Worm (Caenorhabditis elegans): ENCODE measurements around the gene H23L24.1.

H23L24.1 gene

DNA sequence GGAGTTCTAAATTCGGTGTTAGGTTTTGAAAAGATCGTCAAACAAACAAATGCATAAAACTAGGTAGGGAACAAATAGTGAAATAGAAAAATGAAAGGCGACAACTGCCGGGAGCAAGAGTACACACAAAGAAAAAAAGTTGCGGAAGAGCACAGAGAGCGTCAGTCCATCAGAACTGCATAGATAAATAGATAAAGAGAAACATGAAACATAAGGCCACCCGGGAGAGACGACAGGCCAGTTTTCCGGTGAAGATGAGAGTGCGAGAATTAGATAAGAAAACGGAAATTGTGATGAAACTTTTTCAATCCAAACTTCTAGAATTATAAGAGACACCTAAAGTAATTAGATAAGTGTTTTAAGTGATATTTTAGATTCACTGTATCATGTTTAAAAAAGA, 39.5 kb downstream of the H23L24.1 start (continued):
- peak; percentile 69 for TF ChIP-seq elt-2 (tag; optimal IDR thresholded peaks at IDR 0.05)
- peak; percentile 31 for TF ChIP-seq unc-130 (tag; optimal IDR thresholded peaks at IDR 0.05)
- TF ChIP-seq ceh-82 (tag; optimal IDR thresholded peaks at IDR 0.05), result peak in 1 of 3 experiments; percentile 10
- TF ChIP-seq aha-1 (tag; optimal IDR thresholded peaks at IDR 0.05), result no peak

DNA sequence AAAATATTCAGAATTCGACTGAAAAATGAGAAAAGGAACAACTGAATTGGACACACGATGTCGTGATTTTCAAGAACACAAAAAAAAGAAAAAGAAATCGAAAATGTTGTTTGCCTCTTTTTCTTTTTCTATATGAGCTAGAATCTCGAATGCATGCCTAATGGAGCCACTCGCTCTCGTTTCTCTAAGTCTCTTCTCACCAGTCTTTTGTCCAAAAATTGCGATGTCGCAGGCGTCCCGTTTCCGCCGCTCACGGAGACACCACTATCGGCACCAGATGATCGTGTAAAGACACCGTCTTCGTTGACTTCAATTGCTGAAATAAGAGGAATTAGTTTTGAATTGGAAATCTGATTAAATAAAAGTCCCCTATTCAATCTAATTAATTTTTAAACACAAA, 40.4 kb downstream of the H23L24.1 start:
- TF ChIP-seq Y116A8C.19 (tag; optimal IDR thresholded peaks at IDR 0.05; ENCODE audit: borderline replicate concordance), result no peak
- no peak for TF ChIP-seq nhr-20 (tag; optimal IDR thresholded peaks at IDR 0.05)
- no peak for TF ChIP-seq egl-27 (tag; optimal IDR thresholded peaks at IDR 0.05)
- TF ChIP-seq F16B12.6 (tag; optimal IDR thresholded peaks at IDR 0.05), result no peak
- TF ChIP-seq lsy-2 (tag; optimal IDR thresholded peaks at IDR 0.05), result peak; percentile 4 to 50
- TF ChIP-seq rnt-1 (tag; optimal IDR thresholded peaks at IDR 0.05), result peak; percentile 34
- TF ChIP-seq fkh-10 (GFP tag; optimal IDR thresholded peaks at IDR 0.05), result peak; percentile 40
- peak in 1 of 2 experiments; percentile 43 for TF ChIP-seq lin-35 (GFP tag; optimal IDR thresholded peaks at IDR 0.05)
- no peak for TF ChIP-seq efl-3 (GFP tag; optimal IDR thresholded peaks at IDR 0.05)
- TF ChIP-seq fkh-8 (tag; optimal IDR thresholded peaks at IDR 0.05), result peak; percentile 57
- peak; percentile 38 to 50 for TF ChIP-seq efl-1 (optimal IDR thresholded peaks at IDR 0.05)
- TF ChIP-seq efl-1 (GFP tag; optimal IDR thresholded peaks at IDR 0.05 in 1 of 2), result peak in 1 of 2 experiments; percentile 13
- TF ChIP-seq dpl-1 (GFP tag; optimal IDR thresholded peaks at IDR 0.05), result peak in 1 of 3 experiments; percentile 28
- TF ChIP-seq snu-23 (GFP tag; optimal IDR thresholded peaks at IDR 0.05), result peak; percentile 21
- TF ChIP-seq hlh-4 (tag; optimal IDR thresholded peaks at IDR 0.05), result no peak
- no peak for TF ChIP-seq lin-39 (tag; optimal IDR thresholded peaks at IDR 0.05)
- TF ChIP-seq C04F5.9 (tag; optimal IDR thresholded peaks at IDR 0.05), result no peak
- TF ChIP-seq swsn-7 (tag; optimal IDR thresholded peaks at IDR 0.05), result peak; percentile 42
- TF ChIP-seq lin-14 (GFP tag; optimal IDR thresholded peaks at IDR 0.05), result peak; percentile 84
- TF ChIP-seq irx-1 (tag; optimal IDR thresholded peaks at IDR 0.05), result peak; percentile 43
- no peak for TF ChIP-seq lin-15B (tag; optimal IDR thresholded peaks at IDR 0.05)
- TF ChIP-seq skn-1 (tag; optimal IDR thresholded peaks at IDR 0.05), result peak; percentile 17
- TF ChIP-seq isw-1 (GFP tag; IDR thresholded peaks at IDR 0.05), result peak; percentile 31; the same call in 1 of the 2 replicates
- no peak for TF ChIP-seq nhr-28 (tag; optimal IDR thresholded peaks at IDR 0.05)
- no peak for TF ChIP-seq ceh-88 (GFP tag; IDR thresholded peaks at IDR 0.05)
- TF ChIP-seq xbp-1 (tag; optimal IDR thresholded peaks at IDR 0.05), result peak; percentile 4
- TF ChIP-seq nhr-47 (tag; optimal IDR thresholded peaks at IDR 0.05), result peak; percentile 54
- no peak for TF ChIP-seq sup-37 (GFP tag; optimal IDR thresholded peaks at IDR 0.05)
- TF ChIP-seq zip-4 (GFP tag; optimal IDR thresholded peaks at IDR 0.05), result no peak
- peak; percentile 56 for TF ChIP-seq nhr-71 (tag; optimal IDR thresholded peaks at IDR 0.05)
- no peak for TF ChIP-seq egl-13 (tag; optimal IDR thresholded peaks at IDR 0.05)
- TF ChIP-seq ceh-82 (tag; optimal IDR thresholded peaks at IDR 0.05), result peak; percentile 2 to 65 (median 26)
- TF ChIP-seq elt-2 (tag; optimal IDR thresholded peaks at IDR 0.05), result no peak
- no peak for TF ChIP-seq unc-30 (tag; optimal IDR thresholded peaks at IDR 0.05)
- peak; percentile 5 for TF ChIP-seq mep-1 (tag; optimal IDR thresholded peaks at IDR 0.05)
- no peak for TF ChIP-seq hpl-2 (GFP tag; optimal IDR thresholded peaks at IDR 0.05)
- no peak for TF ChIP-seq mdl-1 (tag; optimal IDR thresholded peaks at IDR 0.05)
- TF ChIP-seq unc-86 (tag; optimal IDR thresholded peaks at IDR 0.05), result peak; percentile 47

DNA sequence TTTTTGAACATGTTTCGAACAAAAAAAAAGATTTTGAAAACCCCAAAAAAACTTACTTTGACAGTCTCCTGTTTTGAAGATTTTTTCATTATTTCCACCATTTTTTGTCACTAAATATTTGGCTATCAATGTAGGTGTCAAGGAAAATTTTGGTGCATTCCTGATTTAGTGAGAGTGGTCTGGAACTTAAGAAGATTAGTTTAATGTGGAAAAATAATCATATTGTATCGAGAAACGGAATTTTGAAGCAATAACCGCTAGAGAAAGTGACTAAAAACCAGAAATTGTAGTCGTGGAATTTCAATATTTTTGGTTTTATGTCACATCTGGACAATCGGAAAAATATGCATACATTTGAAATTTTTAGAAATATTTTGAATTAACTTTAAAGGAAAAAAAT, 43.6 kb downstream of the H23L24.1 start, which contains the start of the genes F20C5.11 and klp-11:
F20C5.11 (minus strand) TSS at position 101 of the 400 bp plus-strand sequence.
klp-11 (minus strand) TSS at position 171 of the 400 bp plus-strand sequence.
- TF ChIP-seq lin-14 (GFP tag; optimal IDR thresholded peaks at IDR 0.05), result no peak
- TF ChIP-seq egl-13 (tag; optimal IDR thresholded peaks at IDR 0.05), result no peak
- TF ChIP-seq Y116A8C.19 (tag; optimal IDR thresholded peaks at IDR 0.05; ENCODE audit: borderline replicate concordance), result no peak
- no peak for TF ChIP-seq unc-62 (GFP tag; optimal IDR thresholded peaks at IDR 0.05)
- no peak for TF ChIP-seq unc-130 (tag; optimal IDR thresholded peaks at IDR 0.05)
- no peak for TF ChIP-seq mab-9 (GFP tag; IDR thresholded peaks at IDR 0.05)
- TF ChIP-seq ceh-88 (GFP tag; IDR thresholded peaks at IDR 0.05), result no peak
- TF ChIP-seq nhr-71 (tag; optimal IDR thresholded peaks at IDR 0.05), result no peak
- TF ChIP-seq xbp-1 (tag; optimal IDR thresholded peaks at IDR 0.05), result no peak
- TF ChIP-seq sox-4 (tag; optimal IDR thresholded peaks at IDR 0.05), result no peak
- no peak for TF ChIP-seq ces-1 (GFP tag; optimal IDR thresholded peaks at IDR 0.05)
- no peak for TF ChIP-seq fkh-8 (tag; optimal IDR thresholded peaks at IDR 0.05)
- TF ChIP-seq vab-15 (tag; optimal IDR thresholded peaks at IDR 0.05), result no peak
- TF ChIP-seq elt-3 (tag; optimal IDR thresholded peaks at IDR 0.05), result no peak
- no peak for TF ChIP-seq alr-1 (tag; optimal IDR thresholded peaks at IDR 0.05; ENCODE audit: borderline replicate concordance)
- TF ChIP-seq snu-23 (GFP tag; optimal IDR thresholded peaks at IDR 0.05), result no peak
- TF ChIP-seq nhr-20 (tag; optimal IDR thresholded peaks at IDR 0.05), result no peak
- no peak for TF ChIP-seq sptf-1 (tag; optimal IDR thresholded peaks at IDR 0.05)
- no peak for TF ChIP-seq ceh-90 (tag; optimal IDR thresholded peaks at IDR 0.05)
- no peak for TF ChIP-seq hlh-17 (GFP tag; optimal IDR thresholded peaks at IDR 0.05; ENCODE audit: borderline replicate concordance)

Measured in whole organism, L1 larva.